Worm (Caenorhabditis elegans) whole organism, mixed stage, embryonic: ENCODE measurements around the gene C08F11.10.

ENCODE experiments used
- M03D4.4 ChIP-seq: sonication (generic microtip); optimal IDR thresholded peaks from 2 replicates; lab custom pipeline; 2017; ENCODE audit warnings: mild to moderate bottlenecking, missing genetic modification characterization, missing compliant biosample characterization
- bed-3 ChIP-seq: fragments of 200-800 bp; sonication (Bioruptor generic); optimal IDR thresholded peaks from 3 replicates; lab custom pipeline; 2018; ENCODE audit warnings: mild to moderate bottlenecking, missing genetic modification characterization, moderate library complexity, missing compliant biosample characterization
- blmp-1 ChIP-seq: fragments of 150-350 bp; optimal IDR thresholded peaks from 2 replicates; lab custom pipeline; 2014; ENCODE audit warnings: missing biosample characterization, missing genetic modification characterization
- ceh-39 ChIP-seq: fragments of 150-350 bp; optimal IDR thresholded peaks from 2 replicates; lab custom pipeline; 2014; ENCODE audit warnings: missing biosample characterization, missing genetic modification characterization
- ceh-43 ChIP-seq: fragments of 200-800 bp; sonication (Bioruptor generic); optimal IDR thresholded peaks from 2 replicates; lab custom pipeline; 2018; ENCODE audit warnings: mild to moderate bottlenecking, missing genetic modification characterization, moderate library complexity, missing compliant biosample characterization
- ces-1 ChIP-seq: fragments of 150-350 bp; optimal IDR thresholded peaks from 2 replicates; lab custom pipeline; 2014; ENCODE audit warnings: missing biosample characterization, missing genetic modification reagents, missing genetic modification characterization
- cnd-1 ChIP-seq: fragments of 200-800 bp; sonication (Bioruptor generic); optimal IDR thresholded peaks from 2 replicates; lab custom pipeline; 2018; ENCODE audit warnings: mild to moderate bottlenecking, missing genetic modification characterization, missing compliant biosample characterization
- drap-1 ChIP-seq: fragments of 200-800 bp; sonication (Bioruptor generic); optimal IDR thresholded peaks from 3 replicates; lab custom pipeline; 2018; ENCODE audit warnings: mild to moderate bottlenecking, missing genetic modification characterization, missing compliant biosample characterization
- elt-1 ChIP-seq: sonication (generic microtip); optimal IDR thresholded peaks from 2 replicates; lab custom pipeline; 2017; ENCODE audit warnings: missing genetic modification characterization, mild to moderate bottlenecking, missing compliant biosample characterization, antibody characterized with exemption, moderate library complexity, borderline replicate concordance; ENCODE audit not compliant: insufficient read depth
- elt-3 ChIP-seq: fragments of 150-350 bp; optimal IDR thresholded peaks from 2 replicates; lab custom pipeline; 2014; ENCODE audit warnings: missing biosample characterization, missing genetic modification characterization
- flh-1 ChIP-seq: fragments of 200-800 bp; sonication (Bioruptor generic); optimal IDR thresholded peaks from 2 replicates; lab custom pipeline; 2018; ENCODE audit warnings: mild to moderate bottlenecking, missing genetic modification characterization, moderate library complexity, missing compliant biosample characterization
- ham-2 ChIP-seq: fragments of 200-800 bp; sonication (Bioruptor generic); optimal IDR thresholded peaks from 2 replicates; lab custom pipeline; 2018; ENCODE audit warnings: mild to moderate bottlenecking, missing genetic modification characterization, missing compliant biosample characterization
- hlh-1 ChIP-seq: fragments of 150-350 bp; optimal IDR thresholded peaks from 2 replicates; lab custom pipeline; 2014; ENCODE audit warnings: missing biosample characterization, missing genetic modification reagents, missing genetic modification characterization
- lin-13 ChIP-seq: fragments of 150-350 bp; optimal IDR thresholded peaks from 2 replicates; lab custom pipeline; 2014; ENCODE audit warnings: missing biosample characterization, missing genetic modification characterization
- lsy-2 ChIP-seq: fragments of 150-350 bp; optimal IDR thresholded peaks from 2 replicates; lab custom pipeline; 2014; ENCODE audit warnings: missing biosample characterization, missing genetic modification characterization
- mab-5 ChIP-seq: fragments of 150-350 bp; optimal IDR thresholded peaks from 2 replicates; lab custom pipeline; 2014; ENCODE audit warnings: missing biosample characterization, missing genetic modification characterization
- mep-1 ChIP-seq: fragments of 150-350 bp; optimal IDR thresholded peaks from 2 replicates; lab custom pipeline; 2017; ENCODE audit warnings: missing biosample characterization, missing genetic modification reagents, missing genetic modification characterization, inconsistent platforms
- mls-2 ChIP-seq: sonication (generic microtip); optimal IDR thresholded peaks from 2 replicates; lab custom pipeline; 2016; ENCODE audit warnings: mild to moderate bottlenecking, missing genetic modification characterization, moderate library complexity, missing compliant biosample characterization
- nhr-12 ChIP-seq: fragments of 150-350 bp; optimal IDR thresholded peaks from 2 replicates; lab custom pipeline; 2014; ENCODE audit warnings: missing biosample characterization, missing genetic modification characterization
- nhr-2 ChIP-seq: fragments of 150-350 bp; optimal IDR thresholded peaks from 2 replicates; lab custom pipeline; 2014; ENCODE audit warnings: missing biosample characterization, missing genetic modification characterization
- nhr-237 ChIP-seq: fragments of 150-350 bp; optimal IDR thresholded peaks from 2 replicates; lab custom pipeline; 2014; ENCODE audit warnings: missing biosample characterization, missing genetic modification characterization
- nhr-28 ChIP-seq: fragments of 150-350 bp; optimal IDR thresholded peaks from 2 replicates; lab custom pipeline; 2014; ENCODE audit warnings: missing biosample characterization, missing genetic modification characterization
- nhr-76 ChIP-seq: sonication (generic microtip); optimal IDR thresholded peaks from 2 replicates; lab custom pipeline; 2017; ENCODE audit warnings: missing biosample characterization, missing genetic modification characterization
- sem-2 ChIP-seq: fragments of 200-800 bp; sonication (Bioruptor generic); optimal IDR thresholded peaks from 2 replicates; lab custom pipeline; 2018; ENCODE audit warnings: mild to moderate bottlenecking, missing genetic modification characterization, missing compliant biosample characterization
- snpc-4 ChIP-seq: fragments of 150-350 bp; optimal IDR thresholded peaks from 2 replicates; lab custom pipeline; 2014; ENCODE audit warnings: missing biosample characterization, missing genetic modification characterization
- sptf-1 ChIP-seq: sonication (generic microtip); optimal IDR thresholded peaks from 2 replicates; lab custom pipeline; 2017; ENCODE audit warnings: mild to moderate bottlenecking, missing genetic modification characterization, moderate library complexity, missing compliant biosample characterization
- tbx-8 ChIP-seq: fragments of 200-800 bp; sonication (Bioruptor generic); optimal IDR thresholded peaks from 2 replicates; lab custom pipeline; 2018; ENCODE audit warnings: mild to moderate bottlenecking, missing genetic modification characterization, moderate library complexity, missing compliant biosample characterization
- unc-120 ChIP-seq: sonication (generic microtip); optimal IDR thresholded peaks from 2 replicates; lab custom pipeline; 2017; ENCODE audit warnings: missing genetic modification characterization, missing compliant biosample characterization; ENCODE audit not compliant: poor library complexity, severe bottlenecking
- unc-62 ChIP-seq: fragments of 150-350 bp; optimal IDR thresholded peaks from 2 replicates; lab custom pipeline; 2014; ENCODE audit warnings: missing biosample characterization, missing genetic modification reagents, missing genetic modification characterization
- zip-8 ChIP-seq: fragments of 150-350 bp; optimal IDR thresholded peaks from 2 replicates; lab custom pipeline; 2014; ENCODE audit warnings: missing biosample characterization, missing genetic modification characterization
- ztf-11 ChIP-seq: fragments of 150-350 bp; optimal IDR thresholded peaks from 2 replicates; lab custom pipeline; 2014; ENCODE audit warnings: missing biosample characterization, missing genetic modification characterization

The C08F11.10 gene

DNA sequence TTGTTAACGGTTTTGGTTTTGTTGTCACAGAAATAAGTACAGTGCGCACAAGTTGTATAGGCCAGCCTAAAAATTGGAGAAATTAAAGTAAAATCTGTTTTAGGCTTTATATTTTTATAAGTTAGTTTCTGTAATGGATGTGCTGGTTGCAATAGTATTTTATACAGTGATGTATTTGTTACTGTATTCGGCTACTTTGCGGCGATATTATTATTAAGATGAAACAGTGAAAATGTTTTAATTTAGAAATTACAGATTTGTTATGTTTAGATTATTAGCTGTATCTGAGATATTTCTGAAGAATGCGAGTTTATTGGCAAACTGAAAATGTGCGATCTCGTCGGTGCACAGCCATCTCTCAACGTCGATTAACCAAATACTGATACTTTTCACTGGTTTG, 1.5 kb downstream of the C08F11.10 start, which contains the start of gene ule-4:
Gene ule-4, minus strand, starts transcription at position 101 of the 400 bp plus-strand sequence.
- TF ChIP-seq nhr-28 (no peak), nhr-76 (no peak), sptf-1 (no peak), ces-1 (no peak), nhr-237 (tag; lab: Kevin White, UChicago) (no peak), mep-1 (no peak), cnd-1 (tag; lab: Kevin White, UChicago) (no peak), mab-5 (tag; lab: Kevin White, UChicago) (no peak), ztf-11 (tag; lab: Kevin White, UChicago) (no peak), tbx-8 (GFP tag; lab: Kevin White, UChicago) (no peak), hlh-1 (tag; lab: Kevin White, UChicago) (no peak), elt-1 (tag; lab: Kevin White, UChicago) (no peak), lin-13 (tag; lab: Kevin White, UChicago) (no peak), M03D4.4 (tag; lab: Kevin White, UChicago) (no peak), mls-2 (no peak)

DNA sequence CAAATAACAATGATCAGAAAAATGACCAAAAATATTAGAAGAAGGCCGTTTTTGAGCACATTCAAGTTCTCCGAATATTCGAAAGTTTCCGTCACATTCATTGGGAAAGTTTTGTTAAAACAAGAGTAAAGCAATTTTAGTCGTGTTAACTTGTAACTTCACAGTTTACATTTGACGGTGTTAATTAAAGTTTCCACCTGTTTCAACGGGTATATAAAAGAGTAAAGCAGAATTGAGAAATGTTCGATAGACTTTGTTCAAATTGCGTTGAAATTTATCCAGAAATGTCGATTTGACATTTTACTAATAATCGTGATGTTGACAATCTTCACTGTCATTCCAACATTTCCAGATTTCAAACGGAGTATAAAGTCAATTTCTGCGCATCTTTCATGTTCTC, 3.2 kb downstream of the C08F11.10 start, which contains the start of gene srz-29:
Gene srz-29, minus strand, starts transcription at position 101 of the 400 bp plus-strand sequence.
- no peak for TF ChIP-seq lsy-2 (tag; lab: Kevin White, UChicago)
- TF ChIP-seq nhr-237 (tag; lab: Kevin White, UChicago): no peak
- no peak for TF ChIP-seq snpc-4
- TF ChIP-seq sptf-1: no peak
- TF ChIP-seq elt-1 (tag; lab: Kevin White, UChicago): no peak
- TF ChIP-seq mls-2: no peak
- no peak for TF ChIP-seq unc-120
- no peak for TF ChIP-seq ceh-43
- no peak for TF ChIP-seq ceh-39 (tag; lab: Kevin White, UChicago)
- TF ChIP-seq unc-62 (GFP tag; lab: Kevin White, UChicago): no peak
- no peak for TF ChIP-seq sem-2 (GFP tag; lab: Kevin White, UChicago)
- no peak for TF ChIP-seq ham-2 (GFP tag; lab: Kevin White, UChicago)
- TF ChIP-seq drap-1 (GFP tag; lab: Kevin White, UChicago): no peak
- no peak for TF ChIP-seq nhr-28
- no peak for TF ChIP-seq blmp-1 (tag; lab: Kevin White, UChicago)
- no peak for TF ChIP-seq mab-5 (tag; lab: Kevin White, UChicago)
- TF ChIP-seq, all 35 proteins: peak for 0

DNA sequence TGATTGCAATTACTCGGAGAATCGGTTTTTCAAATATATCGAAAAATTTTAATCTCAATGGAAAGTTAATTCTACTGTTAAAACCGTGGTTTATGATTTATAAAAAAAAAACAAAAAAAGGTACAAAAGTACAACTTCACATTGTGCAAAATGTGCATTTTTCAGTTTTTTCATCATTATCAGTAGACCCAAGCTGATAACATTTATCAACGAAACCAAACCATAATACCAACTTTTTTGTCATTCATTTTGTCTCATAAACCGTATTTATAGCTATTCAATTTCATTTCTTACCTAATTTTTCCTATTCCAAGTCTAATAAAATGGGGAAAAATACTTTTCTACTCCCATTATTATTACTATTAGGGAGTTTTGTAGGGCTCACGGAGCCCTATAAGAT, 10.0 kb downstream of the C08F11.10 start, which contains the start of gene ugt-22:
Gene ugt-22, plus strand, starts transcription at position 234 of the 400 bp plus-strand sequence.
- TF ChIP-seq mls-2 (no peak), M03D4.4 (tag; lab: Kevin White, UChicago) (no peak), sem-2 (GFP tag; lab: Kevin White, UChicago) (no peak), ztf-11 (tag; lab: Kevin White, UChicago) (no peak), elt-1 (tag; lab: Kevin White, UChicago) (no peak), elt-3 (no peak), tbx-8 (GFP tag; lab: Kevin White, UChicago) (no peak), sptf-1 (no peak), blmp-1 (tag; lab: Kevin White, UChicago) (no peak), flh-1 (no peak), nhr-12 (tag; lab: Kevin White, UChicago) (no peak), ham-2 (GFP tag; lab: Kevin White, UChicago) (no peak), ces-1 (no peak)

DNA sequence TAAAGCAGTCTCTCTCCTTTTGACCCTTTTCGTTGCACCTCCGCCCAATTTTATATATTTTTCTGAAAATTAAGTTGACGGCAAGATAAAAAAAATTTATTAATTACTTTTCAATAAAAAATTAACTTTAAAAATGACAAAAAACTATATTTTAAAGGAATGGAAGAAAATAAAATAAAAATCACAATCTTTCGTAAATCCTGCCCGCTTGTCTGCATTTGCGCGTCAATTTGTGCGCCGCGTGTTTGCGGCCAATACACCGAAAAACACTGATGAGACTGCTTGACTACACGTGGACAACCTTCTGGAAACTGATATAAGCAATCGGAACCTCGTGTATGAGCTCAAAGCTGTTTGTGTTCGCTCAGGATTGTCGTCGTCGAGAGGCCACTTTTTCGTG, 12.1 kb downstream of the C08F11.10 start, which contains the start of gene C08F11.7:
Gene C08F11.7, plus strand, starts transcription at position 301 of the 400 bp plus-strand sequence.
- no peak for TF ChIP-seq flh-1

DNA sequence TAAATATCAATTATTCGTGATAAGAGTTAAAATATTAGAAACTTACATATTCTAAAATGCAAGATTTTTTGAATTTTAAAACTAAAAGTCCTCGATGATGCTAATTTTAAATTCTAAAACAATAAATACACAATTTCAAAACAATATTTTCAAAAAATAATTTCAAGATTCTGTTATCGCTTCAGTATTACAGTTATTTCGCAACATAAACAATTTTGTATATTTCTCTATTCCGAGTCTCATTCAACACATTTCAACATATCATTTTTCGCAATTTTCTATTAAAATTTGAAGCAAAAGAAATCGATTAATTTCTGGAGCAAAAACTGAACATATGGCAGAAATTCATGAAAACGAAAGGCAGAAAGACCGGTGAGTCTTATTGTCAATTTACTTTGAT, 15.9 kb downstream of the C08F11.10 start, which contains the start of gene fbxa-98:
Gene fbxa-98, plus strand, starts transcription at position 243 of the 400 bp plus-strand sequence.
- no peak for TF ChIP-seq ceh-43
- no peak for TF ChIP-seq cnd-1 (tag; lab: Kevin White, UChicago)
- TF ChIP-seq nhr-2 (tag; lab: Kevin White, UChicago): no peak
- no peak for TF ChIP-seq tbx-8 (GFP tag; lab: Kevin White, UChicago)
- no peak for TF ChIP-seq unc-62 (GFP tag; lab: Kevin White, UChicago)
- TF ChIP-seq mab-5 (tag; lab: Kevin White, UChicago): no peak
- no peak for TF ChIP-seq elt-1 (tag; lab: Kevin White, UChicago)
- TF ChIP-seq ztf-11 (tag; lab: Kevin White, UChicago): no peak
- TF ChIP-seq blmp-1 (tag; lab: Kevin White, UChicago): no peak
- TF ChIP-seq bed-3 (GFP tag; lab: Kevin White, UChicago): no peak
- TF ChIP-seq zip-8 (tag; lab: Kevin White, UChicago): no peak
- TF ChIP-seq flh-1: no peak
- TF ChIP-seq snpc-4: no peak
- TF ChIP-seq, all 35 proteins: peak for 0
